Worm (Caenorhabditis elegans) whole organism, L2 larva: ENCODE measurements around the gene T12D8.5.
A peak's percentile ranks its signal among the peaks of the same experiment; 100 is the strongest.

Experiments
- C34F6.9 ChIP-seq: fragments of 150-350 bp; optimal IDR thresholded peaks from 2 replicates; lab custom pipeline; 2014; ENCODE audit warnings: missing biosample characterization, missing genetic modification characterization
- F13H6.1 ChIP-seq: sonication (generic microtip); optimal IDR thresholded peaks from 2 replicates; lab custom pipeline; 2016; ENCODE audit warnings: missing genetic modification characterization, missing compliant biosample characterization
- R02D3.7 ChIP-seq: fragments of 150-350 bp; optimal IDR thresholded peaks from 2 replicates; lab custom pipeline; 2014; ENCODE audit warnings: missing biosample characterization, missing genetic modification characterization
- Y55F3AM.14 ChIP-seq: fragments of 200-800 bp; sonication (Bioruptor generic); optimal IDR thresholded peaks from 2 replicates; lab custom pipeline; 2018; ENCODE audit warnings: mild to moderate bottlenecking, missing genetic modification characterization, missing compliant biosample characterization
- ZK546.5 ChIP-seq: sonication (generic microtip); optimal IDR thresholded peaks from 2 replicates; lab custom pipeline; 2017; ENCODE audit warnings: missing biosample characterization, missing genetic modification characterization
- alr-1 ChIP-seq: fragments of 150-350 bp; optimal IDR thresholded peaks from 2 replicates; lab custom pipeline; 2014; ENCODE audit warnings: missing biosample characterization, missing genetic modification characterization
- aly-2 ChIP-seq: fragments of 150-350 bp; optimal IDR thresholded peaks from 2 replicates; lab custom pipeline; 2014; ENCODE audit warnings: missing biosample characterization, missing genetic modification characterization
- ama-1 ChIP-seq: fragments of 150-350 bp; optimal IDR thresholded peaks from 2 replicates; lab custom pipeline; 2018; ENCODE audit warnings: inconsistent platforms
- blmp-1 ChIP-seq: sonication (generic microtip); optimal IDR thresholded peaks from 2 replicates; lab custom pipeline; 2017; ENCODE audit warnings: missing genetic modification characterization, mild to moderate bottlenecking, missing compliant biosample characterization, antibody characterized with exemption, moderate library complexity; ENCODE audit not compliant: insufficient read depth
- ceh-16 ChIP-seq: fragments of 150-350 bp; optimal IDR thresholded peaks from 2 replicates; lab custom pipeline; 2014; ENCODE audit warnings: missing biosample characterization, missing genetic modification characterization
- ceh-82 ChIP-seq: fragments of 150-350 bp; optimal IDR thresholded peaks from 2 replicates; lab custom pipeline; 2014; ENCODE audit warnings: missing biosample characterization, missing genetic modification characterization
- crh-2 ChIP-seq: sonication (generic microtip); optimal IDR thresholded peaks from 2 replicates; lab custom pipeline; 2017; ENCODE audit warnings: missing biosample characterization, missing genetic modification characterization
- dmd-4 ChIP-seq: sonication (generic microtip); optimal IDR thresholded peaks from 2 replicates; lab custom pipeline; 2017; ENCODE audit warnings: missing biosample characterization, missing genetic modification characterization
- egl-27 ChIP-seq: sonication (generic microtip); optimal IDR thresholded peaks from 3 replicates; lab custom pipeline; 2017; ENCODE audit warnings: missing biosample characterization, missing genetic modification reagents, missing genetic modification characterization
- elt-1 ChIP-seq: fragments of 150-350 bp; optimal IDR thresholded peaks from 2 replicates; lab custom pipeline; 2014; ENCODE audit warnings: missing biosample characterization, missing genetic modification characterization
- elt-3 ChIP-seq: sonication (generic microtip); optimal IDR thresholded peaks from 2 replicates; lab custom pipeline; 2017; ENCODE audit warnings: missing biosample characterization, missing genetic modification characterization
- fos-1 ChIP-seq: fragments of 150-350 bp; optimal IDR thresholded peaks from 2 replicates; lab custom pipeline; 2014; ENCODE audit warnings: missing biosample characterization, missing genetic modification characterization
- gmeb-1 ChIP-seq: fragments of 150-350 bp; optimal IDR thresholded peaks from 2 replicates; lab custom pipeline; 2014; ENCODE audit warnings: missing biosample characterization, missing genetic modification characterization
- lin-11 ChIP-seq: fragments of 150-350 bp; sonication (generic microtip); optimal IDR thresholded peaks from 2 replicates; lab custom pipeline; 2014; ENCODE audit warnings: missing biosample characterization, missing genetic modification characterization, inconsistent platforms, mixed read lengths
- lin-13 ChIP-seq: fragments of 150-350 bp; optimal IDR thresholded peaks from 2 replicates; lab custom pipeline; 2014; ENCODE audit warnings: missing biosample characterization, missing genetic modification reagents, missing genetic modification characterization
- lin-39 ChIP-seq: fragments of 150-350 bp; optimal IDR thresholded peaks from 2 replicates; lab custom pipeline; 2014; ENCODE audit warnings: missing biosample characterization, missing genetic modification reagents, missing genetic modification characterization
- lsy-2 ChIP-seq, 2 experiments: fragments of 150-350 bp in 1 of 2; sonication (generic microtip) in 1 of 2; optimal IDR thresholded peaks; 2 replicates each; lab custom pipeline; 2014 to 2017; ENCODE audit warnings: missing biosample characterization in 2 of 2, missing genetic modification characterization in 2 of 2
- mab-5 ChIP-seq: fragments of 150-350 bp; optimal IDR thresholded peaks from 2 replicates; lab custom pipeline; 2014; ENCODE audit warnings: missing biosample characterization, missing genetic modification characterization
- mbf-1 ChIP-seq: sonication (generic microtip); optimal IDR thresholded peaks from 2 replicates; lab custom pipeline; 2017; ENCODE audit warnings: missing biosample characterization, missing genetic modification characterization
- mdl-1 ChIP-seq, 2 experiments: fragments of 150-350 bp in 1 of 2; sonication (generic microtip) in 1 of 2; optimal IDR thresholded peaks; 2 replicates each; lab custom pipeline; 2017; ENCODE audit warnings: missing biosample characterization in 2 of 2, missing genetic modification characterization in 2 of 2
- nhr-10 ChIP-seq: sonication (generic microtip); optimal IDR thresholded peaks from 2 replicates; lab custom pipeline; 2017; ENCODE audit warnings: missing biosample characterization, missing genetic modification characterization
- nhr-11 ChIP-seq: fragments of 150-350 bp; optimal IDR thresholded peaks from 2 replicates; lab custom pipeline; 2014; ENCODE audit warnings: missing biosample characterization, missing genetic modification characterization
- nhr-12 ChIP-seq: fragments of 150-350 bp; optimal IDR thresholded peaks from 2 replicates; lab custom pipeline; 2014; ENCODE audit warnings: missing biosample characterization, missing genetic modification characterization
- nhr-129 ChIP-seq: fragments of 150-350 bp; optimal IDR thresholded peaks from 2 replicates; lab custom pipeline; 2014; ENCODE audit warnings: missing biosample characterization, missing genetic modification characterization
- nhr-21 ChIP-seq: fragments of 150-350 bp; optimal IDR thresholded peaks from 2 replicates; lab custom pipeline; 2014; ENCODE audit warnings: missing biosample characterization, missing genetic modification characterization
- nhr-237 ChIP-seq: fragments of 150-350 bp; optimal IDR thresholded peaks from 2 replicates; lab custom pipeline; 2014; ENCODE audit warnings: missing biosample characterization, missing genetic modification characterization
- nhr-25 ChIP-seq: fragments of 150-350 bp; sonication (generic microtip); optimal IDR thresholded peaks from 3 replicates; lab custom pipeline; 2014; ENCODE audit warnings: missing biosample characterization, missing genetic modification characterization
- nhr-6 ChIP-seq: fragments of 150-350 bp; optimal IDR thresholded peaks from 2 replicates; lab custom pipeline; 2014; ENCODE audit warnings: missing biosample characterization, missing genetic modification characterization
- nhr-77 ChIP-seq: fragments of 150-350 bp; optimal IDR thresholded peaks from 2 replicates; lab custom pipeline; 2014; ENCODE audit warnings: missing biosample characterization, missing genetic modification characterization
- peb-1 ChIP-seq: fragments of 150-350 bp; optimal IDR thresholded peaks from 2 replicates; lab custom pipeline; 2014; ENCODE audit warnings: missing biosample characterization, missing genetic modification characterization
- sem-4 ChIP-seq: fragments of 150-350 bp; optimal IDR thresholded peaks from 2 replicates; lab custom pipeline; 2014; ENCODE audit warnings: missing biosample characterization, missing genetic modification reagents, missing genetic modification characterization
- skn-1 ChIP-seq: sonication (generic microtip); optimal IDR thresholded peaks from 2 replicates; lab custom pipeline; 2017; ENCODE audit warnings: missing biosample characterization, missing genetic modification characterization
- sma-3 ChIP-seq: sonication (generic microtip); optimal IDR thresholded peaks from 2 replicates; lab custom pipeline; 2016; ENCODE audit warnings: missing genetic modification reagents, missing genetic modification characterization, missing compliant biosample characterization
- sma-9 ChIP-seq, 2 experiments: fragments of 150-350 bp in 1 of 2; sonication (generic microtip) in 1 of 2; optimal IDR thresholded peaks; 2 replicates each; lab custom pipeline; 2014 to 2016; ENCODE audit warnings: missing genetic modification characterization in 2 of 2, mild to moderate bottlenecking in 1 of 2, missing biosample characterization in 1 of 2, missing compliant biosample characterization in 1 of 2, missing genetic modification reagents in 1 of 2, moderate library complexity in 1 of 2
- snpc-4 ChIP-seq: fragments of 150-350 bp; optimal IDR thresholded peaks from 2 replicates; lab custom pipeline; 2014; ENCODE audit warnings: missing biosample characterization, missing genetic modification characterization
- unc-39 ChIP-seq: fragments of 150-350 bp; optimal IDR thresholded peaks from 2 replicates; lab custom pipeline; 2014; ENCODE audit warnings: missing biosample characterization, missing genetic modification characterization
- unc-55 ChIP-seq: fragments of 150-350 bp; sonication (generic microtip); optimal IDR thresholded peaks from 3 replicates; lab custom pipeline; 2014; ENCODE audit warnings: missing biosample characterization, missing genetic modification reagents, missing genetic modification characterization
- zag-1 ChIP-seq: fragments of 150-350 bp; optimal IDR thresholded peaks from 2 replicates; lab custom pipeline; 2014; ENCODE audit warnings: missing biosample characterization, missing genetic modification characterization
- ztf-1 ChIP-seq: fragments of 200-800 bp; sonication (Bioruptor generic); conservative IDR thresholded peaks from 2 replicates; pipeline ENCODE4 v1.3.6; 2022; ENCODE audit warnings: missing genetic modification characterization, missing compliant biosample characterization
- ztf-11 ChIP-seq: sonication (generic microtip); optimal IDR thresholded peaks from 2 replicates; lab custom pipeline; 2017; ENCODE audit warnings: missing biosample characterization, missing genetic modification characterization
- ztf-4 ChIP-seq: fragments of 150-350 bp; optimal IDR thresholded peaks from 2 replicates; lab custom pipeline; 2014; ENCODE audit warnings: missing biosample characterization, missing genetic modification characterization

The T12D8.5 gene

DNA sequence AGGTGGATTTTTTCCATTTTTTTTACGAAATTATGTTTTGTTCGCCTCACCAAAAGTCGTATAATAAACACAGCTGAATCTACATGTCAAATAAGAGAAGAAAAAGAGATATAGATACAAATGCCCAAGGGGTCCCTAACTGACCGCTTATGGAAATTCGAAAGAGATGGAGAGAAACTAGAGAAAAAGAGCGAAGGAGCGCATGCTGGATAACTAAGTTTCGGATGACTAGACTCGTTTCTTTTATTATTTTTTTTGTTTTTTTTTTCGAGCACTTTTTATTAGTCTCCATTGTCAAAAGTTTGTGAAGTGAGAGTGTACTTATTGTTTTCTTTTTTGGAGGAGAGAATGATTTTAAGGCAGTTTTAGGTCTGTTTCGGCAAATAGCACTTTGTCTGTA, 11.1 kb upstream of the T12D8.5 start:
- no peak for TF ChIP-seq R02D3.7 (tag; lab: Kevin White, UChicago)
- TF ChIP-seq ceh-82 (tag; lab: Kevin White, UChicago): no peak
- TF ChIP-seq egl-27 (tag; lab: Kevin White, UChicago): no peak
- TF ChIP-seq unc-39: no peak
- TF ChIP-seq F13H6.1: peak; percentile 31
- TF ChIP-seq unc-55 (GFP tag; lab: Kevin White, UChicago): peak; percentile 5
- no peak for TF ChIP-seq mbf-1
- no peak for TF ChIP-seq ztf-11 (tag; lab: Kevin White, UChicago)
- no peak for TF ChIP-seq sma-3 (GFP tag; lab: Kevin White, UChicago)
- TF ChIP-seq alr-1 (tag; lab: Kevin White, UChicago): no peak
- TF ChIP-seq fos-1 (tag; lab: Kevin White, UChicago): no peak
- no peak for TF ChIP-seq snpc-4 (tag; lab: Kevin White, UChicago)
- TF ChIP-seq nhr-237 (tag; lab: Kevin White, UChicago): no peak
- TF ChIP-seq ztf-1 (GFP tag; lab: Robert Waterston, UW): no peak
- no peak for TF ChIP-seq zag-1 (tag; lab: Kevin White, UChicago)
- no peak for TF ChIP-seq mab-5
- TF ChIP-seq blmp-1 (tag; lab: Kevin White, UChicago): no peak
- no peak for TF ChIP-seq skn-1
- no peak for TF ChIP-seq nhr-6 (tag; lab: Kevin White, UChicago)
- TF ChIP-seq nhr-21 (tag; lab: Kevin White, UChicago): no peak
- TF ChIP-seq crh-2 (tag; lab: Kevin White, UChicago): no peak
- peak in 1 of 2 experiments; percentile 46 for TF ChIP-seq lsy-2 (tag; optimal IDR thresholded peaks at IDR 0.05; lab: Kevin White, UChicago)
- TF ChIP-seq nhr-11: no peak
- TF ChIP-seq elt-3 (tag; lab: Kevin White, UChicago): no peak
- no peak for TF ChIP-seq ama-1 (lab: Kevin White, UChicago)
- TF ChIP-seq lin-11: no peak
- no peak for TF ChIP-seq Y55F3AM.14 (GFP tag; lab: Kevin White, UChicago)
- no peak for TF ChIP-seq nhr-10 (tag; lab: Kevin White, UChicago)
- no peak for TF ChIP-seq nhr-25 (tag; lab: Kevin White, UChicago)
- no peak for TF ChIP-seq nhr-77 (tag; lab: Kevin White, UChicago)
- no peak for TF ChIP-seq gmeb-1
- peak; percentile 51 for TF ChIP-seq C34F6.9 (tag; lab: Kevin White, UChicago)
- TF ChIP-seq peb-1 (tag; lab: Kevin White, UChicago): no peak
- TF ChIP-seq elt-1 (tag; lab: Kevin White, UChicago): no peak
- no peak for TF ChIP-seq dmd-4
- no peak for TF ChIP-seq ceh-16 (tag; lab: Kevin White, UChicago)
- no peak for TF ChIP-seq ztf-4 (tag; lab: Kevin White, UChicago)
- TF ChIP-seq mdl-1 (tag; optimal IDR thresholded peaks at IDR 0.05; lab: Kevin White, UChicago): peak in 1 of 2 experiments; percentile 35

DNA sequence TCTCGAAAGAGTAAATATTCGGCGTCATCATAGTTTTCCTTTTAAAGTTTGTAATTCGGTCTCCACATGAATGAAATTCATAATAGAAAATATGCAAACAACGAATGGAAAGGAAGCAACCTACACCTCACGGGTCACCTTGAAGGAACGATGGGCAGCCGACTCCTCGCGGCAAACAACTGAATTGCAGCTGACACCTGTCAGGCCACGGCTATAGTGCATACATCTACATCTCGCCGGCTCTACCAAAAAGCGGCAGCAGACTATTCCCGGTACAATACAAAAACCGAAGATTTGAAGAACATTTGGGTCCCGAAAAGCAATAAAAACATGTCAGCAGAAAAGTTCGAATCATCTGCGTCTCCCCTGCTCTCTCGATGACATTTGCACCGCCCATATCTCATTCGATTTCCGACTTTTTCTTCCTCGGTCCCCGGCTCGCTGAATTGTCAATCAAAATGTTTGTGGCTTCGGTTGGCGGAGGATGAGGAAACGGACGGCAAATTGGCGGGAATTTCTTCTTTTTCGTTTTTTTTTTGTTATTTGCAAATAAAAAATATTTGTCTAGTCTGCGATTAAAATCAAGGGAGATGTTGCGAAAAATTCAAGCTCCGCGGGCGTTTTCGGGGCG, 9.3 kb upstream of the T12D8.5 start:
- TF ChIP-seq nhr-237 (tag; lab: Kevin White, UChicago): no peak
- no peak for TF ChIP-seq ceh-16 (tag; lab: Kevin White, UChicago)
- no peak for TF ChIP-seq dmd-4
- no peak for TF ChIP-seq ztf-4 (tag; lab: Kevin White, UChicago)
- no peak for TF ChIP-seq ztf-1 (GFP tag; lab: Robert Waterston, UW)
- TF ChIP-seq peb-1 (tag; lab: Kevin White, UChicago): no peak
- peak in 1 of 2 experiments; percentile 30 for TF ChIP-seq lsy-2 (tag; optimal IDR thresholded peaks at IDR 0.05; lab: Kevin White, UChicago)
- no peak for TF ChIP-seq ZK546.5 (tag; lab: Kevin White, UChicago)
- no peak for TF ChIP-seq nhr-12
- no peak for TF ChIP-seq lin-13 (GFP tag; lab: Kevin White, UChicago)
- no peak for TF ChIP-seq Y55F3AM.14 (GFP tag; lab: Kevin White, UChicago)
- TF ChIP-seq C34F6.9 (tag; lab: Kevin White, UChicago): peak; percentile 48
- peak; percentile 10 for TF ChIP-seq nhr-129 (tag; lab: Kevin White, UChicago)
- TF ChIP-seq nhr-6 (tag; lab: Kevin White, UChicago): no peak
- no peak for TF ChIP-seq egl-27 (tag; lab: Kevin White, UChicago)
- no peak for TF ChIP-seq nhr-10 (tag; lab: Kevin White, UChicago)
- TF ChIP-seq aly-2: no peak
- TF ChIP-seq ceh-82 (tag; lab: Kevin White, UChicago): no peak
- no peak for TF ChIP-seq nhr-11
- TF ChIP-seq mab-5: no peak
- no peak for TF ChIP-seq R02D3.7 (tag; lab: Kevin White, UChicago)
- no peak for TF ChIP-seq crh-2 (tag; lab: Kevin White, UChicago)
- no peak for TF ChIP-seq nhr-77 (tag; lab: Kevin White, UChicago)
- no peak for TF ChIP-seq lin-11
- no peak for TF ChIP-seq skn-1
- no peak for TF ChIP-seq elt-3 (tag; lab: Kevin White, UChicago)
- no peak for TF ChIP-seq alr-1 (tag; lab: Kevin White, UChicago)
- no peak for TF ChIP-seq gmeb-1
- peak; percentile 6 for TF ChIP-seq F13H6.1
- TF ChIP-seq ama-1 (lab: Kevin White, UChicago): no peak
- no peak for TF ChIP-seq unc-39
- TF ChIP-seq sma-9 (GFP tag; optimal IDR thresholded peaks at IDR 0.05; lab: Kevin White, UChicago): peak; percentile 4
- TF ChIP-seq sma-9 (tag; optimal IDR thresholded peaks at IDR 0.05; lab: Kevin White, UChicago): no peak
- peak; percentile 19 for TF ChIP-seq zag-1 (tag; lab: Kevin White, UChicago)
- peak; percentile 59 for TF ChIP-seq snpc-4 (tag; lab: Kevin White, UChicago)
- TF ChIP-seq lin-39 (tag; lab: Kevin White, UChicago): no peak
- no peak for TF ChIP-seq nhr-21 (tag; lab: Kevin White, UChicago)
- no peak for TF ChIP-seq ztf-11 (tag; lab: Kevin White, UChicago)
- TF ChIP-seq mbf-1: no peak
- no peak for TF ChIP-seq blmp-1 (tag; lab: Kevin White, UChicago)
- no peak for TF ChIP-seq sem-4
